Fruit fly (Drosophila melanogaster): ENCODE results near the gene CG14932.

Gene CG14932

dm6 chr2L:11813665-11814087, 24.0 kb downstream of the CG14932 start, which contains the start of gene CycY (continued):
- TF ChIP-seq gt (GFP tag; IDR thresholded peaks at IDR 0.05) (no peak), da (GFP tag; optimal IDR thresholded peaks at IDR 0.05) (no peak), cas (GFP tag; IDR thresholded peaks at IDR 0.05) (no peak), CHES-1-like (GFP tag; optimal IDR thresholded peaks at IDR 0.05) (no peak), grau (tag; optimal IDR thresholded peaks at IDR 0.05) (peak; percentile 24), CG9932 (GFP tag; IDR thresholded peaks at IDR 0.05) (no peak), CG10462 (GFP tag; optimal IDR thresholded peaks at IDR 0.05) (no peak), ranshi (GFP tag; IDR thresholded peaks at IDR 0.05) (no peak), jumu (GFP tag; optimal IDR thresholded peaks at IDR 0.05) (no peak), NK7.1 (GFP tag; optimal IDR thresholded peaks at IDR 0.05) (no peak), gfzf (GFP tag; optimal IDR thresholded peaks at IDR 0.05) (peak; percentile 81), bbx (GFP tag; IDR thresholded peaks at IDR 0.05; ENCODE audit: partially characterized antibody) (peak; percentile 51; the same call in 1 of the 2 replicates), CG8924 (tag; optimal IDR thresholded peaks at IDR 0.05) (peak; percentile 33), cg (GFP tag; optimal IDR thresholded peaks at IDR 0.05) (no peak), CG2120 (GFP tag; optimal IDR thresholded peaks at IDR 0.05) (peak; percentile 17), Blimp-1 (GFP tag; optimal IDR thresholded peaks at IDR 0.05) (peak; percentile 19), E2f2 (GFP tag; IDR thresholded peaks at IDR 0.05) (peak; percentile 94), Abd-B (GFP tag; optimal IDR thresholded peaks at IDR 0.05) (peak; percentile 39), CG2712 (tag; optimal IDR thresholded peaks at IDR 0.05) (peak; percentile 67), Chrac-16 (GFP tag; optimal IDR thresholded peaks at IDR 0.05) (no peak), Atf3 (GFP tag; optimal IDR thresholded peaks at IDR 0.05) (no peak), CG34224 (GFP tag; IDR thresholded peaks at IDR 0.05; ENCODE audit: partially characterized antibody) (peak; percentile 74; the same call in 2 of the 3 replicates), unc-4 (GFP tag; IDR thresholded peaks at IDR 0.05; ENCODE audit: partially characterized antibody) (peak; percentile 71), Spps (tag; optimal IDR thresholded peaks at IDR 0.05) (peak; percentile 15), CG15601 (tag; optimal IDR thresholded peaks at IDR 0.05) (peak; percentile 35), danr (GFP tag; IDR thresholded peaks at IDR 0.05) (no peak), CG43689 (GFP tag; IDR thresholded peaks at IDR 0.05) (no peak), Hand (GFP tag; optimal IDR thresholded peaks at IDR 0.05) (no peak), CG18599 (GFP tag; optimal IDR thresholded peaks at IDR 0.05) (no peak), Mrtf (GFP tag; IDR thresholded peaks at IDR 0.05) (no peak), CG18262 (tag; optimal IDR thresholded peaks at IDR 0.05) (peak; percentile 36), CG7963 (GFP tag; IDR thresholded peaks at IDR 0.05; ENCODE audit: partially characterized antibody) (0 out of 3 replicates have a peak, but pooled peaks have one; percentile 21), Pdp1 (GFP tag; optimal IDR thresholded peaks at IDR 0.05) (peak in 1 of 2 experiments; percentile 19), CG2875 (GFP tag; optimal IDR thresholded peaks at IDR 0.05) (no peak), CkIIα-i1 (GFP tag; IDR thresholded peaks at IDR 0.05) (no peak), CG30403 (GFP tag; optimal IDR thresholded peaks at IDR 0.05) (peak; percentile 34), lola (GFP tag; optimal IDR thresholded peaks at IDR 0.05) (no peak), CG17829 (tag; optimal IDR thresholded peaks at IDR 0.05) (peak; percentile 36), CG2202 (tag; optimal IDR thresholded peaks at IDR 0.05) (no peak), nerfin-2 (GFP tag; IDR thresholded peaks at IDR 0.05; ENCODE audit: partially characterized antibody) (0 out of 2 replicates have a peak, but pooled peaks have one; percentile 46), bsh (GFP tag; optimal IDR thresholded peaks at IDR 0.05) (peak in 1 of 2 experiments; percentile 14), Xrp1 (GFP tag; IDR thresholded peaks at IDR 0.05) (0 out of 2 replicates have a peak, but pooled peaks have one; percentile 5), CG15269 (tag; optimal IDR thresholded peaks at IDR 0.05) (no peak), CG7839 (tag; optimal IDR thresholded peaks at IDR 0.05) (no peak), Camta (GFP tag; optimal IDR thresholded peaks at IDR 0.05) (no peak), YL-1 (GFP tag; optimal IDR thresholded peaks at IDR 0.05) (peak; percentile 40), Ets97D (GFP tag; optimal IDR thresholded peaks at IDR 0.05) (peak; percentile 22), Vsx1 (GFP tag; optimal IDR thresholded peaks at IDR 0.05) (peak; percentile 5), CG6791 (GFP tag; IDR thresholded peaks at IDR 0.05; ENCODE audit: partially characterized antibody) (0 out of 3 replicates have a peak, but pooled peaks have one; percentile 39)

Data from whole organism, embryonic.